Worm (Caenorhabditis elegans) whole organism, L4 larva: ENCODE results near the gene C18H7.1.

ENCODE experiments used
- D1046.2 ChIP-seq: fragments of 200-800 bp; sonication (Bioruptor generic); IDR thresholded peaks from 2 replicates; pipeline ENCODE4 v1.3.6; 2022; ENCODE audit warnings: missing genetic modification characterization, missing compliant biosample characterization
- T20F7.1 ChIP-seq: fragments of 200-800 bp; sonication (Bioruptor generic); optimal IDR thresholded peaks from 2 replicates; lab custom pipeline; 2018; ENCODE audit warnings: mild to moderate bottlenecking, missing genetic modification characterization, missing compliant biosample characterization
- Y48G9A.11 ChIP-seq: fragments of 200-800 bp; sonication (Bioruptor generic); IDR thresholded peaks from 2 replicates; pipeline ENCODE4 v1.3.6; 2022; ENCODE audit warnings: missing genetic modification reagents, missing genetic modification characterization, missing compliant biosample characterization
- aha-1 ChIP-seq: fragments of 150-350 bp; peaks from one replicate; lab custom pipeline; 2014; ENCODE audit warnings: missing biosample characterization, missing genetic modification characterization
- aly-2 ChIP-seq: sonication (generic microtip); optimal IDR thresholded peaks from 2 replicates; lab custom pipeline; 2018; ENCODE audit warnings: missing biosample characterization, missing genetic modification characterization
- ama-1 ChIP-seq: fragments of 150-350 bp; optimal IDR thresholded peaks from 2 replicates; lab custom pipeline; 2014; ENCODE audit warnings: inconsistent platforms, mixed read lengths
- ceh-32 ChIP-seq: sonication (generic microtip); optimal IDR thresholded peaks from 2 replicates; lab custom pipeline; 2016; ENCODE audit warnings: mild to moderate bottlenecking, missing genetic modification characterization, missing compliant biosample characterization; ENCODE audit not compliant: poor library complexity
- ceh-44 ChIP-seq: fragments of 200-800 bp; sonication (Bioruptor generic); IDR thresholded peaks from 2 replicates; pipeline ENCODE4 v1.3.6; 2022; ENCODE audit warnings: missing genetic modification reagents, missing genetic modification characterization, missing compliant biosample characterization
- ces-1 ChIP-seq: fragments of 150-350 bp; sonication (generic microtip); optimal IDR thresholded peaks from 4 replicates; lab custom pipeline; 2014; ENCODE audit warnings: missing biosample characterization, missing genetic modification reagents, missing genetic modification characterization
- daf-12 ChIP-seq: fragments of 150-350 bp; optimal IDR thresholded peaks from 2 replicates; lab custom pipeline; 2014; ENCODE audit warnings: missing biosample characterization, missing genetic modification reagents, missing genetic modification characterization
- daf-16 ChIP-seq, 3 experiments: sonication (generic microtip); optimal IDR thresholded peaks; 2 replicates each; lab custom pipeline; 2016 to 2017; ENCODE audit warnings: missing genetic modification characterization in 3 of 3, missing genetic modification reagents in 3 of 3, mild to moderate bottlenecking in 2 of 3, missing compliant biosample characterization in 2 of 3, missing biosample characterization in 1 of 3, moderate library complexity in 1 of 3
- dmd-6 ChIP-seq: fragments of 200-800 bp; sonication (Bioruptor generic); IDR thresholded peaks from 2 replicates; pipeline ENCODE4 v1.3.6; 2022; ENCODE audit warnings: missing genetic modification reagents, missing genetic modification characterization, missing compliant biosample characterization
- dmd-8 ChIP-seq: fragments of 200-800 bp; sonication (Bioruptor generic); IDR thresholded peaks from 2 replicates; pipeline ENCODE4 v1.3.6; 2022; ENCODE audit warnings: missing genetic modification characterization, missing compliant biosample characterization
- egl-43 ChIP-seq: fragments of 200-800 bp; sonication (Bioruptor generic); IDR thresholded peaks from 2 replicates; pipeline ENCODE4 v1.3.6; 2022; ENCODE audit warnings: missing genetic modification reagents, missing genetic modification characterization, missing compliant biosample characterization
- hlh-11 ChIP-seq: fragments of 200-800 bp; sonication (Bioruptor generic); optimal IDR thresholded peaks from 2 replicates; lab custom pipeline; 2018; ENCODE audit warnings: mild to moderate bottlenecking, missing genetic modification characterization, missing compliant biosample characterization
- hlh-30 ChIP-seq: sonication (generic microtip); optimal IDR thresholded peaks from 2 replicates; lab custom pipeline; 2017; ENCODE audit warnings: antibody characterized with exemption, mild to moderate bottlenecking, missing genetic modification characterization, missing compliant biosample characterization; ENCODE audit not compliant: insufficient read depth
- lim-7 ChIP-seq: fragments of 200-800 bp; sonication (Bioruptor generic); IDR thresholded peaks from 2 replicates; pipeline ENCODE4 v1.3.6; 2022; ENCODE audit warnings: missing genetic modification characterization, missing compliant biosample characterization
- lin-29 ChIP-seq: fragments of 200-800 bp; sonication (Bioruptor generic); IDR thresholded peaks from 2 replicates; pipeline ENCODE4 v1.3.6; 2022; ENCODE audit warnings: missing genetic modification reagents, missing genetic modification characterization, missing compliant biosample characterization
- lsy-2 ChIP-seq, 2 experiments: fragments of 150-350 bp in 1 of 2; sonication (generic microtip) in 1 of 2; optimal IDR thresholded peaks; 2 replicates each; lab custom pipeline; 2014 to 2017; ENCODE audit warnings: missing biosample characterization in 2 of 2, missing genetic modification characterization in 2 of 2
- madf-9 ChIP-seq: fragments of 200-800 bp; sonication (Bioruptor generic); conservative IDR thresholded peaks from 2 replicates; pipeline ENCODE4 v1.3.6; 2022; ENCODE audit warnings: missing genetic modification reagents, missing genetic modification characterization, missing compliant biosample characterization
- mdt-29 ChIP-seq: fragments of 200-800 bp; sonication (Bioruptor generic); IDR thresholded peaks from 2 replicates; pipeline ENCODE4 v1.3.6; 2022; ENCODE audit warnings: missing genetic modification reagents, missing genetic modification characterization, missing compliant biosample characterization
- mep-1 ChIP-seq: fragments of 150-350 bp; sonication (generic microtip); optimal IDR thresholded peaks from 3 replicates; lab custom pipeline; 2014; ENCODE audit warnings: missing biosample characterization, missing genetic modification characterization
- mxl-2 ChIP-seq: fragments of 200-800 bp; sonication (Bioruptor generic); conservative IDR thresholded peaks from 2 replicates; pipeline ENCODE4 v1.3.6; 2022; ENCODE audit warnings: missing genetic modification reagents, missing genetic modification characterization, missing compliant biosample characterization
- mxl-3 ChIP-seq: fragments of 200-800 bp; sonication (Bioruptor generic); optimal IDR thresholded peaks from 2 replicates; lab custom pipeline; 2018; ENCODE audit warnings: mild to moderate bottlenecking, missing genetic modification characterization, missing compliant biosample characterization
- nhr-111 ChIP-seq: fragments of 200-800 bp; sonication (Bioruptor generic); optimal IDR thresholded peaks from 2 replicates; lab custom pipeline; 2018; ENCODE audit warnings: mild to moderate bottlenecking, missing genetic modification characterization, missing compliant biosample characterization
- nhr-41 ChIP-seq: fragments of 200-800 bp; sonication (Bioruptor generic); IDR thresholded peaks from 2 replicates; pipeline ENCODE4 v1.3.6; 2022; ENCODE audit warnings: missing genetic modification reagents, missing genetic modification characterization, missing compliant biosample characterization
- nhr-48 ChIP-seq: sonication (generic microtip); optimal IDR thresholded peaks from 2 replicates; lab custom pipeline; 2016; ENCODE audit warnings: mild to moderate bottlenecking, missing genetic modification characterization, missing compliant biosample characterization
- nhr-6 ChIP-seq: fragments of 150-350 bp; optimal IDR thresholded peaks from 2 replicates; lab custom pipeline; 2014; ENCODE audit warnings: missing biosample characterization, missing genetic modification characterization
- nhr-76 ChIP-seq: fragments of 150-350 bp; optimal IDR thresholded peaks from 2 replicates; lab custom pipeline; 2014; ENCODE audit warnings: missing biosample characterization, missing genetic modification characterization
- php-3 ChIP-seq: fragments of 200-800 bp; sonication (Bioruptor generic); IDR thresholded peaks from 2 replicates; pipeline ENCODE4 v1.3.6; 2022; ENCODE audit warnings: missing genetic modification reagents, missing genetic modification characterization, missing compliant biosample characterization
- set-16 ChIP-seq: fragments of 200-800 bp; sonication (Bioruptor generic); IDR thresholded peaks from 2 replicates; pipeline ENCODE4 v1.3.6; 2022; ENCODE audit warnings: missing genetic modification reagents, missing genetic modification characterization, missing compliant biosample characterization
- skn-1 ChIP-seq: fragments of 150-350 bp; optimal IDR thresholded peaks from 2 replicates; lab custom pipeline; 2014; ENCODE audit warnings: missing biosample characterization, missing genetic modification characterization
- unc-130 ChIP-seq: sonication (generic microtip); optimal IDR thresholded peaks from 2 replicates; lab custom pipeline; 2016; ENCODE audit warnings: missing genetic modification reagents, missing genetic modification characterization, missing compliant biosample characterization
- unc-62 ChIP-seq, 3 experiments: fragments of 150-350 bp in 1 of 3; sonication (generic microtip); optimal IDR thresholded peaks in 2 of 3; peaks in 1 of 3; 1 replicate in 1 of 3; 2 replicates in 2 of 3; lab custom pipeline; 2014 to 2017; ENCODE audit warnings: missing biosample characterization in 3 of 3, missing genetic modification characterization in 3 of 3, missing genetic modification reagents in 3 of 3, missing genotype in 1 of 3
- zag-1 ChIP-seq: fragments of 150-350 bp; optimal IDR thresholded peaks from 2 replicates; lab custom pipeline; 2014; ENCODE audit warnings: missing biosample characterization, missing genetic modification characterization
- zfp-2 ChIP-seq: sonication (generic microtip); optimal IDR thresholded peaks from 2 replicates; lab custom pipeline; 2016; ENCODE audit warnings: mild to moderate bottlenecking, missing genetic modification characterization, missing compliant biosample characterization
- zfp-3 ChIP-seq: fragments of 200-800 bp; sonication (Bioruptor generic); conservative IDR thresholded peaks from 2 replicates; pipeline ENCODE4 v1.3.6; 2022; ENCODE audit warnings: missing genetic modification reagents, missing genetic modification characterization, missing compliant biosample characterization
- ztf-7 ChIP-seq: fragments of 150-350 bp; optimal IDR thresholded peaks from 2 replicates; lab custom pipeline; 2014; ENCODE audit warnings: missing biosample characterization, missing genetic modification characterization

Gene C18H7.1

ce11 chrIV:627237-627636 lies 11.9 kb downstream of the C18H7.1 start, which contains the start of gene nhr-76:
nhr-76 (plus strand) TSS chrIV:627537.
- no peak for TF ChIP-seq lim-7 (GFP tag; lab: Robert Waterston, UW)
- TF ChIP-seq zfp-3 (GFP tag; lab: Robert Waterston, UW), result no peak

ce11 chrIV:630598-630997 lies 15.3 kb downstream of the C18H7.1 start:
- no peak for TF ChIP-seq egl-43 (GFP tag; lab: Robert Waterston, UW)
- TF ChIP-seq aha-1 (tag; lab: Kevin White, UChicago), result peak; percentile 95
- peak in 1 of 2 experiments; percentile 46 for TF ChIP-seq unc-62 (GFP tag; optimal IDR thresholded peaks at IDR 0.05 in 1 of 2; lab: Kevin White, UChicago)
- no peak for TF ChIP-seq unc-62 (tag; optimal IDR thresholded peaks at IDR 0.05; lab: Kevin White, UChicago)
- no peak for TF ChIP-seq ceh-32 (tag; lab: Kevin White, UChicago)

ce11 chrIV:631869-632268 lies 16.5 kb downstream of the C18H7.1 start:
- TF ChIP-seq hlh-11 (tag; lab: Kevin White, UChicago), result peak; percentile 20
- TF ChIP-seq daf-12 (tag; lab: Kevin White, UChicago), result no peak
- no peak for TF ChIP-seq daf-16 (GFP tag; optimal IDR thresholded peaks at IDR 0.05; lab: Kevin White, UChicago)
- TF ChIP-seq daf-16 (tag; optimal IDR thresholded peaks at IDR 0.05; lab: Kevin White, UChicago), result peak; percentile 42
- TF ChIP-seq set-16, result no peak
- TF ChIP-seq madf-9 (GFP tag; lab: Robert Waterston, UW), result 0 out of 2 replicates have a peak, but pooled peaks have one; percentile 13
- no peak for TF ChIP-seq nhr-41 (GFP tag; lab: Robert Waterston, UW)
- TF ChIP-seq skn-1, result no peak
- TF ChIP-seq dmd-6, result peak; percentile 74
- TF ChIP-seq zfp-2 (tag; lab: Kevin White, UChicago), result no peak
- TF ChIP-seq D1046.2 (GFP tag; lab: Robert Waterston, UW), result 0 out of 2 replicates have a peak, but pooled peaks have one; percentile 23
- TF ChIP-seq dmd-8 (GFP tag; lab: Robert Waterston, UW), result no peak

- TF ChIP-seq mep-1 (tag; lab: Kevin White, UChicago) (no peak), php-3 (GFP tag; lab: Robert Waterston, UW) (no peak), ama-1 (no peak), ces-1 (no peak), dmd-6 (peak; percentile 36; the same call in 1 of the 2 replicates), mxl-3 (GFP tag; lab: Kevin White, UChicago) (peak; percentile 70), ztf-7 (no peak), hlh-30 (tag; lab: Kevin White, UChicago) (peak; percentile 65), T20F7.1 (GFP tag; lab: Kevin White, UChicago) (no peak), nhr-48 (tag; lab: Kevin White, UChicago) (peak; percentile 60), lsy-2 (tag; optimal IDR thresholded peaks at IDR 0.05; lab: Kevin White, UChicago) (no peak), nhr-76 (tag; lab: Kevin White, UChicago) (no peak)
Measured at ce11 chrIV:633565-633964, 18.2 kb downstream of the C18H7.1 start.

ce11 chrIV:639167-639566 lies 23.8 kb downstream of the C18H7.1 start:
- peak in 1 of 2 experiments; percentile 42 for TF ChIP-seq unc-62 (GFP tag; optimal IDR thresholded peaks at IDR 0.05 in 1 of 2; lab: Kevin White, UChicago)
- TF ChIP-seq unc-62 (tag; optimal IDR thresholded peaks at IDR 0.05; lab: Kevin White, UChicago), result no peak
- TF ChIP-seq aha-1 (tag; lab: Kevin White, UChicago), result peak; percentile 72
- no peak for TF ChIP-seq nhr-111 (GFP tag; lab: Kevin White, UChicago)
- TF ChIP-seq zag-1 (tag; lab: Kevin White, UChicago), result no peak

ce11 chrIV:643481-643880 lies 28.1 kb downstream of the C18H7.1 start:
- TF ChIP-seq unc-130, result no peak
- TF ChIP-seq lin-29 (GFP tag; lab: Robert Waterston, UW), result no peak
- no peak for TF ChIP-seq ceh-44 (GFP tag; lab: Robert Waterston, UW)
- TF ChIP-seq aly-2 (tag; lab: Kevin White, UChicago), result no peak
- TF ChIP-seq Y48G9A.11 (GFP tag; lab: Robert Waterston, UW), result no peak
- no peak for TF ChIP-seq mdt-29 (GFP tag; lab: Robert Waterston, UW)
- TF ChIP-seq ztf-7, result no peak
- no peak for TF ChIP-seq mxl-2 (GFP tag; lab: Robert Waterston, UW)
- TF ChIP-seq nhr-6 (tag; lab: Kevin White, UChicago), result no peak
- TF ChIP-seq php-3 (GFP tag; lab: Robert Waterston, UW), result no peak
